Fruit fly (Drosophila melanogaster) whole organism, wandering third instar larva: ENCODE data around the gene heix.

Experiments
- Abd-B ChIP-seq: fragments of >200 bp; optimal IDR thresholded peaks from 2 replicates; lab custom pipeline; 2017; ENCODE audit warnings: missing biosample characterization, missing genetic modification characterization
- CG32264 ChIP-seq: fragments of 200-800 bp; sonication (Bioruptor generic); optimal IDR thresholded peaks from 2 replicates; lab custom pipeline; 2016; ENCODE audit warnings: missing biosample characterization, missing genetic modification characterization
- CG9705 ChIP-seq: fragments of 200-800 bp; sonication (Bioruptor generic); optimal IDR thresholded peaks from 2 replicates; lab custom pipeline; 2018; ENCODE audit warnings: missing biosample characterization, mild to moderate bottlenecking, missing genetic modification characterization
- CrebA ChIP-seq: fragments of 200-800 bp; sonication (Bioruptor generic); optimal IDR thresholded peaks from 2 replicates; lab custom pipeline; 2016; ENCODE audit warnings: missing biosample characterization, mild to moderate bottlenecking, missing genetic modification characterization, borderline replicate concordance
- Dfd ChIP-seq: fragments of >200 bp; optimal IDR thresholded peaks from 2 replicates; lab custom pipeline; 2017; ENCODE audit warnings: missing biosample characterization, missing genetic modification characterization
- Dif ChIP-seq: fragments of 200-275, 200-300 bp; sonication (Bioruptor generic); optimal IDR thresholded peaks from 2 replicates; lab custom pipeline; 2018; ENCODE audit warnings: missing biosample characterization, missing genetic modification characterization; ENCODE audit not compliant: partially characterized antibody
- GATAd ChIP-seq: sonication (Bioruptor generic); optimal IDR thresholded peaks from 2 replicates; lab custom pipeline; 2016; ENCODE audit warnings: missing biosample characterization, missing genetic modification characterization
- HLH106 ChIP-seq: fragments of 200-800 bp; optimal IDR thresholded peaks from 3 replicates; lab custom pipeline; 2019; ENCODE audit warnings: missing biosample characterization, mild to moderate bottlenecking, missing genetic modification characterization, moderate library complexity
- Hnf4 ChIP-seq: fragments of 200-800 bp; sonication (Bioruptor generic); optimal IDR thresholded peaks from 2 replicates; lab custom pipeline; 2016; ENCODE audit warnings: missing biosample characterization, mild to moderate bottlenecking, missing genetic modification characterization
- Hr78 ChIP-seq: fragments of >200 bp; optimal IDR thresholded peaks from 2 replicates; lab custom pipeline; 2017; ENCODE audit warnings: missing biosample characterization, missing genetic modification characterization
- Hr83 ChIP-seq: fragments of 200-300 bp; sonication (Bioruptor generic); optimal IDR thresholded peaks from 2 replicates; lab custom pipeline; 2016; ENCODE audit warnings: missing biosample characterization, mild to moderate bottlenecking, missing genetic modification characterization, moderate library complexity; ENCODE audit not compliant: poor library complexity, severe bottlenecking
- Jra ChIP-seq: sonication (Bioruptor generic); optimal IDR thresholded peaks from 2 replicates; lab custom pipeline; 2016; ENCODE audit warnings: missing biosample characterization, missing genetic modification characterization
- Mio ChIP-seq: sonication (Bioruptor generic); optimal IDR thresholded peaks from 2 replicates; lab custom pipeline; 2016; ENCODE audit warnings: missing biosample characterization, missing genetic modification characterization
- Myc ChIP-seq: fragments of >200 bp; optimal IDR thresholded peaks from 2 replicates; lab custom pipeline; 2017
- N ChIP-seq: fragments of >200 bp; optimal IDR thresholded peaks from 2 replicates; lab custom pipeline; 2018; ENCODE audit warnings: missing biosample characterization, missing external identifiers, missing genetic modification characterization
- OdsH ChIP-seq: fragments of 200-800 bp; sonication (Bioruptor generic); optimal IDR thresholded peaks from 2 replicates; lab custom pipeline; 2016; ENCODE audit warnings: missing biosample characterization, mild to moderate bottlenecking, missing genetic modification characterization
- Rel ChIP-seq, 2 experiments: fragments of 200-800 bp; sonication (Bioruptor generic) in 1 of 2; optimal IDR thresholded peaks; 2 replicates in 1 of 2; 3 replicates in 1 of 2; lab custom pipeline; 2016 to 2019; ENCODE audit warnings: mild to moderate bottlenecking in 2 of 2, missing biosample characterization in 2 of 2, missing genetic modification characterization in 2 of 2, moderate library complexity in 1 of 2
- Sp1 ChIP-seq: fragments of 200-800 bp; sonication (Bioruptor generic); optimal IDR thresholded peaks from 3 replicates; lab custom pipeline; 2019; ENCODE audit warnings: missing biosample characterization, mild to moderate bottlenecking, missing genetic modification characterization, moderate library complexity
- Vsx2 ChIP-seq: fragments of 200-300, 225-300 bp; sonication (Bioruptor generic); optimal IDR thresholded peaks from 2 replicates; lab custom pipeline; 2018; ENCODE audit warnings: missing biosample characterization, missing genetic modification characterization; ENCODE audit not compliant: partially characterized antibody
- br ChIP-seq: fragments of 200-800 bp; sonication (Bioruptor generic); optimal IDR thresholded peaks from 2 replicates; lab custom pipeline; 2016; ENCODE audit warnings: missing biosample characterization, missing genetic modification characterization
- brk ChIP-seq: fragments of 200-800 bp; sonication (Bioruptor generic); optimal IDR thresholded peaks from 2 replicates; lab custom pipeline; 2016; ENCODE audit warnings: missing biosample characterization, mild to moderate bottlenecking, missing genetic modification characterization
- dl ChIP-seq, 2 experiments: fragments of 175-275, 200-275 bp in 1 of 2; fragments of 200-275 bp in 1 of 2; sonication (Bioruptor generic); optimal IDR thresholded peaks; lab custom pipeline; 2018; ENCODE audit warnings: mild to moderate bottlenecking in 2 of 2, missing biosample characterization in 2 of 2, missing genetic modification characterization in 2 of 2, moderate library complexity in 2 of 2; ENCODE audit not compliant: partially characterized antibody in 2 of 2, insufficient read depth in 1 of 2
- dmrt93B ChIP-seq: fragments of 200-800 bp; sonication (Bioruptor generic); optimal IDR thresholded peaks from 2 replicates; lab custom pipeline; 2018; ENCODE audit warnings: missing biosample characterization, mild to moderate bottlenecking, missing genetic modification characterization
- dsf ChIP-seq: sonication (Bioruptor generic); optimal IDR thresholded peaks from 2 replicates; lab custom pipeline; 2016; ENCODE audit warnings: missing biosample characterization, missing genetic modification characterization, borderline replicate concordance
- ey ChIP-seq: fragments of 200-800 bp; sonication (Bioruptor generic); optimal IDR thresholded peaks from 2 replicates; lab custom pipeline; 2016; ENCODE audit warnings: missing biosample characterization, missing genetic modification characterization
- foxo ChIP-seq, 2 experiments: fragments of 200-800 bp; sonication (Bioruptor generic); optimal IDR thresholded peaks; 2 replicates in 1 of 2; 3 replicates in 1 of 2; lab custom pipeline; 2016 to 2017; ENCODE audit warnings: missing biosample characterization in 2 of 2, missing genetic modification characterization in 2 of 2
- fru ChIP-seq: fragments of 200-800 bp; sonication (Bioruptor generic); optimal IDR thresholded peaks from 3 replicates; lab custom pipeline; 2016; ENCODE audit warnings: missing biosample characterization, mild to moderate bottlenecking, missing genetic modification characterization
- h ChIP-seq: fragments of 200-800 bp; sonication (Bioruptor generic); optimal IDR thresholded peaks from 3 replicates; lab custom pipeline; 2016; ENCODE audit warnings: missing biosample characterization, mild to moderate bottlenecking, missing genetic modification characterization
- jim ChIP-seq: fragments of 175-275, 200-325 bp; sonication (Bioruptor generic); optimal IDR thresholded peaks from 2 replicates; lab custom pipeline; 2016; ENCODE audit warnings: missing biosample characterization, mild to moderate bottlenecking, missing genetic modification characterization
- lola ChIP-seq: fragments of >200 bp; optimal IDR thresholded peaks from 2 replicates; lab custom pipeline; 2017; ENCODE audit warnings: missing biosample characterization, missing genetic modification characterization
- pan ChIP-seq: fragments of >200 bp; optimal IDR thresholded peaks from 2 replicates; lab custom pipeline; 2017
- psq ChIP-seq: fragments of 200-800 bp; sonication (Bioruptor generic); optimal IDR thresholded peaks from 3 replicates; lab custom pipeline; 2017; ENCODE audit warnings: missing biosample characterization, mild to moderate bottlenecking, missing genetic modification characterization, moderate library complexity
- rgr ChIP-seq: fragments of 200-800 bp; sonication (Bioruptor generic); optimal IDR thresholded peaks from 3 replicates; lab custom pipeline; 2016; ENCODE audit warnings: missing biosample characterization, mild to moderate bottlenecking, missing genetic modification characterization
- sage ChIP-seq: fragments of 200-800 bp; sonication (Bioruptor generic); optimal IDR thresholded peaks from 2 replicates; lab custom pipeline; 2016; ENCODE audit warnings: missing biosample characterization, mild to moderate bottlenecking, missing genetic modification characterization
- sv ChIP-seq: fragments of 200-800 bp; sonication (Bioruptor generic); optimal IDR thresholded peaks from 3 replicates; lab custom pipeline; 2016; ENCODE audit warnings: missing biosample characterization, missing genetic modification characterization
- tai ChIP-seq: sonication (Bioruptor generic); optimal IDR thresholded peaks from 2 replicates; lab custom pipeline; 2016; ENCODE audit warnings: missing biosample characterization, missing genetic modification characterization
- usp ChIP-seq: fragments of >200 bp; optimal IDR thresholded peaks from 2 replicates; lab custom pipeline; 2017; ENCODE audit warnings: missing biosample characterization, missing genetic modification characterization
- woc ChIP-seq: sonication (Bioruptor generic); optimal IDR thresholded peaks from 2 replicates; lab custom pipeline; 2016; ENCODE audit warnings: missing biosample characterization, mild to moderate bottlenecking, missing genetic modification characterization

The heix gene

dm6 chr2L:16272730-16273129, 26.9 kb downstream of the heix start (continued):
- no peak for TF ChIP-seq Dfd (GFP tag; lab: Kevin White, UChicago)
- TF ChIP-seq Hr83 (GFP tag; lab: Kevin White, UChicago): peak; percentile 81
- TF ChIP-seq psq (GFP tag; lab: Kevin White, UChicago): peak; percentile 13
- no peak for TF ChIP-seq N (GFP tag; lab: Kevin White, UChicago)
- peak; percentile 65 for TF ChIP-seq brk (GFP tag; lab: Kevin White, UChicago)
- TF ChIP-seq Rel (GFP tag; optimal IDR thresholded peaks at IDR 0.05; lab: Kevin White, UChicago): no peak
- peak; percentile 73 for TF ChIP-seq Rel (tag; optimal IDR thresholded peaks at IDR 0.05; lab: Kevin White, UChicago)
- TF ChIP-seq CG32264 (GFP tag; lab: Kevin White, UChicago): peak; percentile 42
- peak in 1 of 2 experiments; percentile 10 for TF ChIP-seq foxo (GFP tag; optimal IDR thresholded peaks at IDR 0.05; lab: Kevin White, UChicago)
- peak; percentile 22 for TF ChIP-seq HLH106 (tag; lab: Kevin White, UChicago)

- TF ChIP-seq lola (GFP tag; lab: Kevin White, UChicago): no peak
- TF ChIP-seq brk (GFP tag; lab: Kevin White, UChicago): no peak
- peak; percentile 89 for TF ChIP-seq Dif (GFP tag; lab: Kevin White, UChicago)
- TF ChIP-seq N (GFP tag; lab: Kevin White, UChicago): no peak
- no peak for TF ChIP-seq Sp1 (GFP tag; lab: Kevin White, UChicago)
- TF ChIP-seq usp (GFP tag; lab: Kevin White, UChicago): no peak
- TF ChIP-seq dsf: no peak
- TF ChIP-seq woc: no peak
- no peak for TF ChIP-seq h (GFP tag; lab: Kevin White, UChicago)
- no peak for TF ChIP-seq Mio (GFP tag; lab: Kevin White, UChicago)
- TF ChIP-seq Myc (lab: Kevin White, UChicago): no peak
- no peak for TF ChIP-seq HLH106 (tag; lab: Kevin White, UChicago)
- TF ChIP-seq Rel (GFP tag; optimal IDR thresholded peaks at IDR 0.05; lab: Kevin White, UChicago): no peak
- TF ChIP-seq Rel (tag; optimal IDR thresholded peaks at IDR 0.05; lab: Kevin White, UChicago): peak; percentile 81
- no peak for TF ChIP-seq sage
- TF ChIP-seq Hnf4 (GFP tag; lab: Kevin White, UChicago): no peak
- TF ChIP-seq foxo (GFP tag; optimal IDR thresholded peaks at IDR 0.05; lab: Kevin White, UChicago): no peak
- no peak for TF ChIP-seq jim (GFP tag; lab: Kevin White, UChicago)
- TF ChIP-seq fru: no peak
- no peak for TF ChIP-seq GATAd (GFP tag; lab: Kevin White, UChicago)
- TF ChIP-seq dl (GFP tag; optimal IDR thresholded peaks at IDR 0.05; lab: Kevin White, UChicago; ENCODE audit: insufficient read depth in 1 of 2, partially characterized antibody in 2 of 2): peak; percentile 65 to 85
- TF ChIP-seq Jra (GFP tag; lab: Kevin White, UChicago): no peak
- TF ChIP-seq Hr83 (GFP tag; lab: Kevin White, UChicago): peak; percentile 52
- no peak for TF ChIP-seq Dfd (GFP tag; lab: Kevin White, UChicago)
- TF ChIP-seq CG32264 (GFP tag; lab: Kevin White, UChicago): no peak
- peak; percentile 31 for TF ChIP-seq CrebA
Observed at dm6 chr2L:16271486-16271806, 28.2 kb downstream of the heix start.

DNA sequence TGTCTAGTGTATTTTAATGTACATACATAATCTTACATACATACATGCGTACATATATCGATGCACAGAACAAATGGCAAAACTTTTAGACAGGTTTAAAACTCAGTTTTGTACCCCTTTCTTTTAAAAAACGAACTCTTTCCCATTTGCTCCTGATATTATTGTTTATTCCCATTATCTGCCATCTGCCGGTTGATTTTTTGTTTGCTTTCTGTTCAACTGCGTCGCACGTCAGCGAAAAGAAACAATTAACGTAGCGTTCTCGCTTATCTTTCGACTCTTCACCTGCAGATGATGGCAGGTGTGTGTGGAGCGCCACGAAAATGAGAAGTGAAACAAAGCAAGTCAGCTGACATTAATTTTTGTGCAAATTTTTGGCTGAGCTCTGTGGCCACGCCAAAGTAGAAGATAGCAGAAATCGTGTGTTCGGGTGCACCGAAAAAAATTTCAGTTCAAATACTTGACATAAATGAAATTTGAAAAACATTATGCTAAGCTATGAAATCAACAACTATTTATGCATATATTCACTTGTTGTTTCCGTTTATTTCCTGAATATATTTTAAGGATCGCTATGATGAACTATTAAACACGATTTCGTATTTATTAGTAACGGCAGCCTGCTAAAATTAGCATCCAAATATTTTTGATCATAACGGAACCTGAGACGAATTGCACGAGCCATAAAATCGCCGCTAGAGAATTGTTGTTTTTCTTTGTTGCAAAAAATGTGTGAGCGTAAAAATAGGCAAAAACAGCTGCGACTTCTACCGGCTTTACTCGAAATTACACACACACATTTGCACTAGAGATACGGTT, 28.8 kb downstream of the heix start:
- TF ChIP-seq pan (no peak), dmrt93B (GFP tag; lab: Kevin White, UChicago) (peak; percentile 57), woc (peak; percentile 50), rgr (peak; percentile 35), Myc (lab: Kevin White, UChicago) (no peak), br (GFP tag; lab: Kevin White, UChicago) (peak; percentile 76), Mio (GFP tag; lab: Kevin White, UChicago) (no peak), dl (GFP tag; optimal IDR thresholded peaks at IDR 0.05; lab: Kevin White, UChicago; ENCODE audit: insufficient read depth in 1 of 2, partially characterized antibody in 2 of 2) (no peak), CrebA (no peak), Sp1 (GFP tag; lab: Kevin White, UChicago) (peak; percentile 76), Rel (GFP tag; optimal IDR thresholded peaks at IDR 0.05; lab: Kevin White, UChicago) (no peak), Rel (tag; optimal IDR thresholded peaks at IDR 0.05; lab: Kevin White, UChicago) (peak; percentile 19), Abd-B (GFP tag; lab: Kevin White, UChicago) (no peak), tai (GFP tag; lab: Kevin White, UChicago) (no peak), HLH106 (tag; lab: Kevin White, UChicago) (peak; percentile 76), jim (GFP tag; lab: Kevin White, UChicago) (no peak), CG32264 (GFP tag; lab: Kevin White, UChicago) (no peak), CG9705 (GFP tag; lab: Kevin White, UChicago) (no peak), dsf (no peak), foxo (GFP tag; optimal IDR thresholded peaks at IDR 0.05; lab: Kevin White, UChicago) (peak in 1 of 2 experiments; percentile 85), GATAd (GFP tag; lab: Kevin White, UChicago) (no peak), fru (peak; percentile 82), Hr78 (GFP tag; lab: Kevin White, UChicago) (no peak), h (GFP tag; lab: Kevin White, UChicago) (peak; percentile 75), psq (GFP tag; lab: Kevin White, UChicago) (peak; percentile 62), brk (GFP tag; lab: Kevin White, UChicago) (peak; percentile 29), N (GFP tag; lab: Kevin White, UChicago) (no peak), ey (GFP tag; lab: Kevin White, UChicago) (peak; percentile 37), Vsx2 (no peak), usp (GFP tag; lab: Kevin White, UChicago) (no peak), Dfd (GFP tag; lab: Kevin White, UChicago) (no peak), OdsH (GFP tag; lab: Kevin White, UChicago) (peak; percentile 61), sage (no peak), Jra (GFP tag; lab: Kevin White, UChicago) (peak; percentile 12), Hr83 (GFP tag; lab: Kevin White, UChicago) (peak; percentile 11), lola (GFP tag; lab: Kevin White, UChicago) (no peak), sv (no peak)
